Worm (Caenorhabditis elegans) whole organism, late embryonic: ENCODE results near the gene ets-9.

Experiments used
- ceh-31 ChIP-seq: sonication (generic microtip); optimal IDR thresholded peaks from 2 replicates; lab custom pipeline; 2016; ENCODE audit warnings: missing genetic modification characterization, missing compliant biosample characterization
- elt-4 ChIP-seq: sonication (generic microtip); optimal IDR thresholded peaks from 2 replicates; lab custom pipeline; 2016; ENCODE audit warnings: missing genetic modification characterization, missing compliant biosample characterization
- ets-4 ChIP-seq: sonication (generic microtip); optimal IDR thresholded peaks from 2 replicates; lab custom pipeline; 2016; ENCODE audit warnings: missing genetic modification characterization, missing compliant biosample characterization
- fkh-10 ChIP-seq: fragments of 150-350 bp; optimal IDR thresholded peaks from 2 replicates; lab custom pipeline; 2014; ENCODE audit warnings: missing biosample characterization, missing genetic modification reagents, missing genetic modification characterization
- nfya-1 ChIP-seq: sonication (generic microtip); optimal IDR thresholded peaks from 2 replicates; lab custom pipeline; 2017; ENCODE audit warnings: missing genetic modification characterization, mild to moderate bottlenecking, missing compliant biosample characterization, antibody characterized with exemption, moderate library complexity
- pat-9 ChIP-seq: fragments of 200-800 bp; sonication (Bioruptor generic); optimal IDR thresholded peaks from 2 replicates; lab custom pipeline; 2018; ENCODE audit warnings: mild to moderate bottlenecking, missing genetic modification characterization, moderate library complexity, missing compliant biosample characterization
- pax-1 ChIP-seq: fragments of 150-350 bp; optimal IDR thresholded peaks from 2 replicates; lab custom pipeline; 2014; ENCODE audit warnings: missing biosample characterization, missing genetic modification characterization
- pqm-1 ChIP-seq: sonication (generic microtip); optimal IDR thresholded peaks from 2 replicates; lab custom pipeline; 2016; ENCODE audit warnings: missing genetic modification characterization, missing compliant biosample characterization
- pros-1 ChIP-seq: fragments of 150-350 bp; optimal IDR thresholded peaks from 2 replicates; lab custom pipeline; 2014; ENCODE audit warnings: missing biosample characterization, missing genetic modification reagents, missing genetic modification characterization
- rnt-1 ChIP-seq: sonication (generic microtip); optimal IDR thresholded peaks from 2 replicates; lab custom pipeline; 2016; ENCODE audit warnings: missing genetic modification characterization, missing compliant biosample characterization
- sox-2 ChIP-seq: fragments of 200-800 bp; sonication (Bioruptor generic); IDR thresholded peaks from 2 replicates; pipeline ENCODE4 v1.3.6; 2022; ENCODE audit warnings: missing genetic modification reagents, missing genetic modification characterization, missing compliant biosample characterization

- no peak for TF ChIP-seq pros-1 (tag; lab: Kevin White, UChicago)
- TF ChIP-seq pqm-1 (tag; lab: Kevin White, UChicago) = no peak
- TF ChIP-seq rnt-1 (tag; lab: Kevin White, UChicago) = no peak
- no peak for TF ChIP-seq pax-1
- TF ChIP-seq nfya-1 (tag; lab: Kevin White, UChicago) = no peak
- no peak for TF ChIP-seq ceh-31 (tag; lab: Kevin White, UChicago)
- no peak for TF ChIP-seq sox-2 (GFP tag; lab: Robert Waterston, UW)
- no peak for TF ChIP-seq elt-4 (tag; lab: Kevin White, UChicago)
- TF ChIP-seq pat-9 = no peak
- TF ChIP-seq fkh-10 (GFP tag; lab: Kevin White, UChicago) = no peak
- no peak for TF ChIP-seq ets-4 (tag; lab: Kevin White, UChicago)
Measured at ce11 chrX:4294957-4295356, 15.5 kb downstream of the ets-9 start.
